Worm (Caenorhabditis elegans) whole organism, L2 larva: Measurements from ENCODE around the gene F10E9.10.

Source experiments
- F13H6.1 ChIP-seq: sonication (generic microtip); optimal IDR thresholded peaks from 2 replicates; lab custom pipeline; 2016; ENCODE audit warnings: missing genetic modification characterization, missing compliant biosample characterization
- aly-2 ChIP-seq: fragments of 150-350 bp; optimal IDR thresholded peaks from 2 replicates; lab custom pipeline; 2014; ENCODE audit warnings: missing biosample characterization, missing genetic modification characterization
- elt-3 ChIP-seq: sonication (generic microtip); optimal IDR thresholded peaks from 2 replicates; lab custom pipeline; 2017; ENCODE audit warnings: missing biosample characterization, missing genetic modification characterization
- lin-11 ChIP-seq: fragments of 150-350 bp; sonication (generic microtip); optimal IDR thresholded peaks from 2 replicates; lab custom pipeline; 2014; ENCODE audit warnings: missing biosample characterization, missing genetic modification characterization, inconsistent platforms, mixed read lengths
- lin-13 ChIP-seq: fragments of 150-350 bp; optimal IDR thresholded peaks from 2 replicates; lab custom pipeline; 2014; ENCODE audit warnings: missing biosample characterization, missing genetic modification reagents, missing genetic modification characterization
- lsy-2 ChIP-seq, 2 experiments: fragments of 150-350 bp in 1 of 2; sonication (generic microtip) in 1 of 2; optimal IDR thresholded peaks; 2 replicates each; lab custom pipeline; 2014 to 2017; ENCODE audit warnings: missing biosample characterization in 2 of 2, missing genetic modification characterization in 2 of 2
- nhr-12 ChIP-seq: fragments of 150-350 bp; optimal IDR thresholded peaks from 2 replicates; lab custom pipeline; 2014; ENCODE audit warnings: missing biosample characterization, missing genetic modification characterization
- nhr-129 ChIP-seq: fragments of 150-350 bp; optimal IDR thresholded peaks from 2 replicates; lab custom pipeline; 2014; ENCODE audit warnings: missing biosample characterization, missing genetic modification characterization
- nhr-23 ChIP-seq: fragments of 150-350 bp; optimal IDR thresholded peaks from 2 replicates; lab custom pipeline; 2014; ENCODE audit warnings: missing biosample characterization, missing genetic modification reagents, missing genetic modification characterization
- nhr-237 ChIP-seq: fragments of 150-350 bp; optimal IDR thresholded peaks from 2 replicates; lab custom pipeline; 2014; ENCODE audit warnings: missing biosample characterization, missing genetic modification characterization
- nhr-77 ChIP-seq: fragments of 150-350 bp; optimal IDR thresholded peaks from 2 replicates; lab custom pipeline; 2014; ENCODE audit warnings: missing biosample characterization, missing genetic modification characterization
- unc-55 ChIP-seq: fragments of 150-350 bp; sonication (generic microtip); optimal IDR thresholded peaks from 3 replicates; lab custom pipeline; 2014; ENCODE audit warnings: missing biosample characterization, missing genetic modification reagents, missing genetic modification characterization
- unc-62 ChIP-seq: fragments of 150-350 bp; optimal IDR thresholded peaks from 2 replicates; lab custom pipeline; 2014; ENCODE audit warnings: missing biosample characterization, missing genetic modification reagents, missing genetic modification characterization
- ztf-4 ChIP-seq: fragments of 150-350 bp; optimal IDR thresholded peaks from 2 replicates; lab custom pipeline; 2014; ENCODE audit warnings: missing biosample characterization, missing genetic modification characterization

- TF ChIP-seq lsy-2 (tag; optimal IDR thresholded peaks at IDR 0.05; lab: Kevin White, UChicago) (no peak), elt-3 (tag; lab: Kevin White, UChicago) (no peak), aly-2 (no peak), lin-11 (tag; lab: Kevin White, UChicago) (no peak), ztf-4 (tag; lab: Kevin White, UChicago) (no peak), unc-62 (GFP tag; lab: Kevin White, UChicago) (no peak), F13H6.1 (no peak), nhr-77 (tag; lab: Kevin White, UChicago) (no peak), nhr-23 (tag; lab: Kevin White, UChicago) (no peak), nhr-237 (tag; lab: Kevin White, UChicago) (no peak), unc-55 (GFP tag; lab: Kevin White, UChicago) (no peak), nhr-12 (tag; lab: Kevin White, UChicago) (no peak), lin-13 (GFP tag; lab: Kevin White, UChicago) (no peak), nhr-129 (tag; lab: Kevin White, UChicago) (no peak)
Measured at ce11 chrIII:8299078-8299587, 20.9 kb downstream of the F10E9.10 start.
